Fruit fly (Drosophila melanogaster): Measurements from ENCODE around the gene CG14397.

DNA sequence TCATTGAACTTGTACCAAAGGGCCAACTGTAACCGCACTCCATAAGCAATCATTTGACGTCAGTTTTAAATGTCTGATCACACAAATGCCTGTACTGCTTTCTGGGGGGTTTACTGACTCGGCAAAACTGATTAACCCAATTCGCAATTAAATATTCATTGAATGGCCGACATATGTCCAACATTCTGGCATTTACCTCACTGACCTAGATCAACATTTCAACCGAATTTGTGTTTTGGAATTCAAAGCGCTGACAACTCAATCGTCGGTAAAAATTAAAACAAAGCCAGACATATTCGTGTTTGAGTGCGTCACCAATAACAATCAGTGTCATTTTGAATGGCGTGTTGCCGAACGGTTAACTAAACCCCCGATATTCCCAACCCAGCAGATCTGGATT is 24.7 kb downstream of the CG14397 start:
- TF ChIP-seq OdsH (GFP tag; optimal IDR thresholded peaks at IDR 0.05), result no peak
- TF ChIP-seq foxo (GFP tag; optimal IDR thresholded peaks at IDR 0.05), result no peak
- TF ChIP-seq Abd-B (GFP tag; optimal IDR thresholded peaks at IDR 0.05), result no peak
- no peak for TF ChIP-seq psq (GFP tag; optimal IDR thresholded peaks at IDR 0.05)
- TF ChIP-seq br (GFP tag; optimal IDR thresholded peaks at IDR 0.05), result no peak
- no peak for TF ChIP-seq h (GFP tag; optimal IDR thresholded peaks at IDR 0.05)
- no peak for TF ChIP-seq N (GFP tag; optimal IDR thresholded peaks at IDR 0.05)
- no peak for TF ChIP-seq sage (GFP tag; optimal IDR thresholded peaks at IDR 0.05)
- no peak for TF ChIP-seq CG32264 (GFP tag; optimal IDR thresholded peaks at IDR 0.05)
- TF ChIP-seq Myc (optimal IDR thresholded peaks at IDR 0.05), result no peak
